Worm (Caenorhabditis elegans): ENCODE results near the gene sod-4.

Gene sod-4

DNA sequence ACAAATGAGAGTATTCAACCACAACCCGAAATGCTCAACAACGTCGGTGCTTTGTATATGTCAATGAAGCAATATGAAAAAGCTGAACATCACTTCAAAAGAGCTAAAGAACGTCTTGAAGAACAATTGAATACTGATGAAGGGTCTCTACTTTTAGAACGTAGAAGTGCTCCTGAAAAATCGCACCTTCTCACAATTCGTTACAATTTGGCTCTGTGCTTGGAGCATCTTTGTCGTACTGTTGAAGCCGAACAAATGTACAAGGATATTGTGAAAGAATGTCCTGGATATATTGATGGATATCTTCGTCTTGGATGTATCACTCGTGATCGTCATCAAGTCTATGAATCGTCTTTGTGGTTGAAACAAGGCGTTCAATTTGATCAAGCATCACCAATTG, 6.0 kb downstream of the sod-4 start:
- TF ChIP-seq nhr-2 (tag; optimal IDR thresholded peaks at IDR 0.05) (no peak), drap-1 (GFP tag; optimal IDR thresholded peaks at IDR 0.05) (no peak), unc-120 (tag; optimal IDR thresholded peaks at IDR 0.05; ENCODE audit: poor library complexity, severe bottlenecking) (no peak), elt-3 (tag; optimal IDR thresholded peaks at IDR 0.05) (no peak), ceh-43 (GFP tag; optimal IDR thresholded peaks at IDR 0.05) (no peak), sem-2 (GFP tag; optimal IDR thresholded peaks at IDR 0.05) (no peak), nhr-28 (tag; optimal IDR thresholded peaks at IDR 0.05) (no peak), elt-1 (tag; optimal IDR thresholded peaks at IDR 0.05; ENCODE audit: borderline replicate concordance, insufficient read depth) (no peak), zip-8 (tag; optimal IDR thresholded peaks at IDR 0.05) (no peak), ham-2 (GFP tag; optimal IDR thresholded peaks at IDR 0.05) (no peak), unc-39 (tag; optimal IDR thresholded peaks at IDR 0.05) (no peak), sptf-1 (tag; optimal IDR thresholded peaks at IDR 0.05) (no peak), M03D4.4 (tag; optimal IDR thresholded peaks at IDR 0.05) (no peak), lsy-2 (tag; optimal IDR thresholded peaks at IDR 0.05) (no peak), cnd-1 (tag; optimal IDR thresholded peaks at IDR 0.05) (no peak)

DNA sequence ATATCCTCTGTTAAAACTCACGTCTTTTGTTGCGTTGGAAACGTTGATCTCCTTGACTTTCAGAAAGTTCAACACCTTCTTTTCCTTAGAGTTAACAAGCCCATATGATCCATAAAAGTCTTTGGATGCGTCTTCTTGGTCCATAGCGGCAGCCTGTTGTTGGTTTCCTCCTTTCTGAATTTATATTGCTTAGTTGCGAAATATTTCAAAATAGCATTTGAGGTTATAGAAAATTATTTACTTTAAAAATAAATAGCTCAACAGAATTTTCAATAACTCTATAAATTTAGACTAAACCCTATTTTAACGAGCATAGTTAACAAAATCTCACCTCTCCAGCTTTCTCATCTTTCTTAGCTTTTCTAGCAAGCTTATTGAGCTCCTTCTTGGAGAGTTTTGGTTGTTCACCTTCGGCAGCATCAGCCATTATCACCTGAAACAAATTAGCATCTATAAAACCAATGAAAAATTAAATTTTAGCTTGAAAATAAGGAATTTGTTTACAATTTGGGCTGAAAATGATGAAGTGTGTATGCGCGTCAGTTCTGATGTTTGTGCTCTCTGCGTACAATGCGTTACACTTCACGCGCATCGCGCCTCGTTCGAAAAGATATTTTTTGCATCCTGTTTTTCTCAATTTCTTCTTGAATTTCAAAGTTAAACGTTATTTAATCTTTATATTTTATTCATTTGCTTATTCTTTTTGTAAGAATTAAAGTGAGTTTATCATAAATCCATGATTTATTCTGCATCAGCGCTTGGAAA, 9.2 kb downstream of the sod-4 start, which contains the start of the genes dars-1 and ctr-9:
dars-1 (minus strand) TSS at position 433 of the 765 bp plus-strand sequence.
ctr-9 (plus strand) TSS at position 614 of the 765 bp plus-strand sequence.
- TF ChIP-seq nhr-28 (tag; optimal IDR thresholded peaks at IDR 0.05), result no peak
- TF ChIP-seq drap-1 (GFP tag; optimal IDR thresholded peaks at IDR 0.05), result no peak
- no peak for TF ChIP-seq ces-1 (GFP tag; optimal IDR thresholded peaks at IDR 0.05)
- no peak for TF ChIP-seq cnd-1 (tag; optimal IDR thresholded peaks at IDR 0.05)
- TF ChIP-seq ztf-11 (tag; optimal IDR thresholded peaks at IDR 0.05), result no peak
- no peak for TF ChIP-seq nhr-12 (tag; optimal IDR thresholded peaks at IDR 0.05)
- no peak for TF ChIP-seq ham-2 (GFP tag; optimal IDR thresholded peaks at IDR 0.05)

DNA sequence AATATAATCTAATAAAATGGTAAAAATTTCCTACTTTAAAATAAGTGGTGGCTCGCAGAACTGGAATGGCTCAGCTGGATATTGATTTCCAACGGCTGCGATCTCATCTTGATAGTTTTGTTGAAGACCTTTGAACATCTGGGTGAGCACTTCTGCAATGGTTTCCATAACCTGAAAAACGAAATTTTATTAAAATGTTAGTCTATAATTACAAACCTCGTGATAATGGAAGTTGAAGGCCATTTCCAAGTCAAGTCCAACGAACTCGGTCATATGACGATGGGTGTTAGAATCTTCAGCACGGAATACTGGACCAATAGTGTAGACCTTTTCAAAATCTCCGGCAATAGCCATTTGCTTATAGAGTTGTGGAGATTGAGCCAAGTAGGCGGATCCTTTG, 10.4 kb downstream of the sod-4 start:
- TF ChIP-seq zip-8 (tag; optimal IDR thresholded peaks at IDR 0.05) (no peak), mep-1 (tag; optimal IDR thresholded peaks at IDR 0.05) (no peak), nhr-28 (tag; optimal IDR thresholded peaks at IDR 0.05) (no peak), M03D4.4 (tag; optimal IDR thresholded peaks at IDR 0.05) (no peak), nhr-12 (tag; optimal IDR thresholded peaks at IDR 0.05) (no peak)

DNA sequence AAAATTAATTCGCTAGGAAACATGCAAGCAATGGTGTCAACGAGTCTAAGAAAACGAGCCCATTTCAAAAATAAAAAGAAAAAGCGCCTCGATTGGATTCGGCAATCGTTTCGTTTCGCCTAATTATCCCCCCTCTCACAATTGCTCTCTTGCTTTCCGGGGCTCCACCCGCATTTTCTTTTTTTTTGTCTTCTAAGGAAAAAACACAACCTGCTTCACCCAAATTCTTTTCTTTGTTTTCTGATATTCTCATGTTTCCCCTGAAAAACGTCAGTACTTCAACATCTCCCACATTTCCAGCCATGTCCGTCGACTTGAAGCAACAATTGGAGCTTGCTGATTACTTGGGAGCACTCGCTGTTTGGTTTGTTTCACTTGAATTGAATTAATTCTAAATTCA, 11.7 kb downstream of the sod-4 start, which contains the start of gene nlp-36:
nlp-36 (plus strand) TSS at position 301 of the 400 bp plus-strand sequence.
- TF ChIP-seq lin-32 (GFP tag; optimal IDR thresholded peaks at IDR 0.05), result no peak
- no peak for TF ChIP-seq snpc-4 (tag; optimal IDR thresholded peaks at IDR 0.05)
- TF ChIP-seq ceh-39 (tag; optimal IDR thresholded peaks at IDR 0.05), result no peak
- TF ChIP-seq zip-8 (tag; optimal IDR thresholded peaks at IDR 0.05), result no peak
- TF ChIP-seq mls-2 (tag; optimal IDR thresholded peaks at IDR 0.05), result no peak
- no peak for TF ChIP-seq blmp-1 (tag; optimal IDR thresholded peaks at IDR 0.05)
- no peak for TF ChIP-seq nhr-76 (tag; optimal IDR thresholded peaks at IDR 0.05)

DNA sequence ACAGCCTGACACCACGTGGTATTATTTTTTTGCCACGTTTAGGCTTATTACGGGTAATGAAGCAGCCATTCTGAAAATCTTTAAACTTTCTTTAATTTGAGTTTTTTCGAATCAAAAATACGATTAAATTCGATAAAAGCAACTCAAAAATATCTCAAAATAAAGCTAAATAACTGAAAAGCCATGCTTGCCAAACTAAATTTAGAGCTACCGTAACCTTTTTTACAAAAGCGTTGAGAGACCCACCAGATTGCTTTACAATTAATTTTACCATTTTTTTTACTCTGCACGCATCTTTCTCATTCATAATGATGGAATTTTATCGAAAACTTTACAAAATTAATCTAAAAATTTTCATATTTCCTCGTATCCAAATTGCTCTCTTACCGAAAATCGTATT, 12.1 kb downstream of the sod-4 start:
- TF ChIP-seq nhr-76 (tag; optimal IDR thresholded peaks at IDR 0.05) (no peak), nhr-237 (tag; optimal IDR thresholded peaks at IDR 0.05) (no peak), lin-32 (GFP tag; optimal IDR thresholded peaks at IDR 0.05) (no peak), flh-1 (GFP tag; optimal IDR thresholded peaks at IDR 0.05) (no peak), blmp-1 (tag; optimal IDR thresholded peaks at IDR 0.05) (no peak), sem-2 (GFP tag; optimal IDR thresholded peaks at IDR 0.05) (no peak), M03D4.4 (tag; optimal IDR thresholded peaks at IDR 0.05) (no peak), nhr-2 (tag; optimal IDR thresholded peaks at IDR 0.05) (no peak), elt-3 (tag; optimal IDR thresholded peaks at IDR 0.05) (no peak)

DNA sequence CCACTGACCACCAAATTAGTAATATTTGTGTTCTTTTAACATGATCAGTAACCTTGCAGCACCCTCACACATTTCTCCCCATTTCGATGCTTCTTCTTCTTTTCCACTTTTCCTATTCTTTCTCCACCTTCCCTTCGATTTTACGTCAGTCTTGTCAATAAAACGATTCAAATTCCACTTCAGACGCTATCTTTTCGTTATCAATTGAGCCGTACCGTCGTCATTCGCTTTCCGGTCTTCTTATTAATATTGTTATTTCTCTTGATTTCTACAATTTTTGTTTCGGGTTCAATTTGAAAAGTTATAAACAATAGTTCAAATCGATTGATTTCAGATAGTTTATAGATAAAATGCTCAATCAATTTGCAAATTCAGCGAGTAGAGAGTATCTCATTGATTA, 12.7 kb downstream of the sod-4 start:
- no peak for TF ChIP-seq ztf-11 (tag; optimal IDR thresholded peaks at IDR 0.05)
- no peak for TF ChIP-seq ceh-83 (GFP tag; optimal IDR thresholded peaks at IDR 0.05)
- no peak for TF ChIP-seq zip-8 (tag; optimal IDR thresholded peaks at IDR 0.05)
- no peak for TF ChIP-seq unc-120 (tag; optimal IDR thresholded peaks at IDR 0.05; ENCODE audit: poor library complexity, severe bottlenecking)
- TF ChIP-seq cnd-1 (tag; optimal IDR thresholded peaks at IDR 0.05), result no peak
- TF ChIP-seq bed-3 (GFP tag; optimal IDR thresholded peaks at IDR 0.05), result no peak
- TF ChIP-seq nhr-237 (tag; optimal IDR thresholded peaks at IDR 0.05), result no peak
- TF ChIP-seq elt-3 (tag; optimal IDR thresholded peaks at IDR 0.05), result no peak
- no peak for TF ChIP-seq mls-2 (tag; optimal IDR thresholded peaks at IDR 0.05)
- no peak for TF ChIP-seq nhr-28 (tag; optimal IDR thresholded peaks at IDR 0.05)
- TF ChIP-seq ceh-43 (GFP tag; optimal IDR thresholded peaks at IDR 0.05), result no peak
- no peak for TF ChIP-seq ceh-39 (tag; optimal IDR thresholded peaks at IDR 0.05)
- no peak for TF ChIP-seq sptf-1 (tag; optimal IDR thresholded peaks at IDR 0.05)
- no peak for TF ChIP-seq nhr-2 (tag; optimal IDR thresholded peaks at IDR 0.05)
- TF ChIP-seq sem-2 (GFP tag; optimal IDR thresholded peaks at IDR 0.05), result no peak
- no peak for TF ChIP-seq mab-5 (tag; optimal IDR thresholded peaks at IDR 0.05)

All from whole organism, mixed stage, embryonic.